Worm (Caenorhabditis elegans) whole organism, L1 larva: Measurements from ENCODE around the gene str-198.
A peak's percentile ranks its signal among the peaks of the same experiment; 100 is the strongest.

ENCODE experiments used
- C16A3.4 ChIP-seq: fragments of 150-350 bp; optimal IDR thresholded peaks from 2 replicates; lab custom pipeline; 2014; ENCODE audit warnings: missing biosample characterization, missing genetic modification characterization
- F16B12.6 ChIP-seq: fragments of 150-350 bp; optimal IDR thresholded peaks from 2 replicates; lab custom pipeline; 2014; ENCODE audit warnings: missing biosample characterization, missing genetic modification characterization
- blmp-1 ChIP-seq: fragments of 150-350 bp; optimal IDR thresholded peaks from 2 replicates; lab custom pipeline; 2014; ENCODE audit warnings: missing biosample characterization, missing genetic modification characterization
- ceh-63 ChIP-seq: fragments of 200-800 bp; sonication (Bioruptor generic); optimal IDR thresholded peaks from 2 replicates; lab custom pipeline; 2018; ENCODE audit warnings: mild to moderate bottlenecking, missing genetic modification characterization, missing compliant biosample characterization
- ceh-8 ChIP-seq: fragments of 200-800 bp; sonication (Bioruptor generic); optimal IDR thresholded peaks from 2 replicates; lab custom pipeline; 2018; ENCODE audit warnings: mild to moderate bottlenecking, missing genetic modification characterization, moderate library complexity, missing compliant biosample characterization
- ceh-82 ChIP-seq, 3 experiments: fragments of 150-350 bp in 1 of 3; sonication (generic microtip) in 2 of 3; optimal IDR thresholded peaks; 2 replicates each; lab custom pipeline; 2014 to 2017; ENCODE audit warnings: missing biosample characterization in 3 of 3, missing genetic modification characterization in 3 of 3
- ces-1 ChIP-seq: fragments of 150-350 bp; optimal IDR thresholded peaks from 2 replicates; lab custom pipeline; 2014; ENCODE audit warnings: missing biosample characterization, missing genetic modification reagents, missing genetic modification characterization
- dpl-1 ChIP-seq, 3 experiments: fragments of 150-350 bp in 2 of 3; sonication (generic microtip) in 1 of 3; optimal IDR thresholded peaks; 2 replicates each; lab custom pipeline; 2014 to 2017; ENCODE audit warnings: missing biosample characterization in 3 of 3, missing genetic modification characterization in 3 of 3, missing genetic modification reagents in 3 of 3
- dsc-1 ChIP-seq: sonication (generic microtip); optimal IDR thresholded peaks from 2 replicates; lab custom pipeline; 2016; ENCODE audit warnings: mild to moderate bottlenecking, missing genetic modification characterization, missing compliant biosample characterization
- efl-1 ChIP-seq, 4 experiments: fragments of 150-350 bp; optimal IDR thresholded peaks in 3 of 4; peaks in 1 of 4; 1 replicate in 1 of 4; 2 replicates in 3 of 4; lab custom pipeline; 2014; ENCODE audit warnings: missing biosample characterization in 2 of 4, missing genetic modification characterization in 2 of 4, missing genetic modification reagents in 2 of 4
- egl-27 ChIP-seq, 2 experiments: fragments of 150-350 bp in 1 of 2; sonication (generic microtip); optimal IDR thresholded peaks; 3 replicates each; lab custom pipeline; 2017 to 2018; ENCODE audit warnings: missing biosample characterization in 2 of 2, missing genetic modification characterization in 2 of 2, missing genetic modification reagents in 2 of 2
- elt-2 ChIP-seq: sonication (generic microtip); optimal IDR thresholded peaks from 2 replicates; lab custom pipeline; 2016; ENCODE audit warnings: missing genetic modification characterization, mild to moderate bottlenecking, inconsistent platforms, missing compliant biosample characterization, missing genetic modification reagents
- elt-3 ChIP-seq, 6 experiments: fragments of 150-350 bp in 1 of 6; sonication (generic microtip); optimal IDR thresholded peaks; 2 replicates each; lab custom pipeline; 2017 to 2018; ENCODE audit warnings: missing biosample characterization in 6 of 6, missing genetic modification characterization in 6 of 6, inconsistent platforms in 1 of 6
- fkh-8 ChIP-seq: sonication (generic microtip); optimal IDR thresholded peaks from 2 replicates; lab custom pipeline; 2016; ENCODE audit warnings: mild to moderate bottlenecking, missing genetic modification characterization, missing compliant biosample characterization
- fos-1 ChIP-seq: fragments of 150-350 bp; optimal IDR thresholded peaks from 2 replicates; lab custom pipeline; 2014; ENCODE audit warnings: missing biosample characterization, missing genetic modification characterization
- hlh-17 ChIP-seq: fragments of 200-800 bp; sonication (Bioruptor generic); optimal IDR thresholded peaks from 2 replicates; lab custom pipeline; 2018; ENCODE audit warnings: missing genetic modification characterization, mild to moderate bottlenecking, missing compliant biosample characterization, moderate library complexity, borderline replicate concordance
- hlh-4 ChIP-seq: sonication (generic microtip); optimal IDR thresholded peaks from 2 replicates; lab custom pipeline; 2016; ENCODE audit warnings: mild to moderate bottlenecking, missing genetic modification characterization, missing compliant biosample characterization
- isw-1 ChIP-seq: fragments of 200-800 bp; sonication (Bioruptor generic); IDR thresholded peaks from 2 replicates; pipeline ENCODE4 v1.3.6; 2022; ENCODE audit warnings: missing genetic modification characterization, missing compliant biosample characterization
- jun-1 ChIP-seq: fragments of 150-350 bp; optimal IDR thresholded peaks from 2 replicates; lab custom pipeline; 2014; ENCODE audit warnings: missing biosample characterization, missing genetic modification reagents, missing genetic modification characterization
- lin-14 ChIP-seq: fragments of 200-800 bp; sonication (Bioruptor generic); optimal IDR thresholded peaks from 2 replicates; lab custom pipeline; 2018; ENCODE audit warnings: mild to moderate bottlenecking, missing genetic modification characterization, moderate library complexity, missing compliant biosample characterization
- lin-35 ChIP-seq, 2 experiments: fragments of 150-350 bp; optimal IDR thresholded peaks; 2 replicates each; lab custom pipeline; 2014; ENCODE audit warnings: missing biosample characterization in 2 of 2, missing genetic modification characterization in 2 of 2, missing genetic modification reagents in 2 of 2
- lir-3 ChIP-seq: sonication (generic microtip); optimal IDR thresholded peaks from 2 replicates; lab custom pipeline; 2016; ENCODE audit warnings: mild to moderate bottlenecking, missing genetic modification characterization, moderate library complexity, missing compliant biosample characterization; ENCODE audit not compliant: poor library complexity
- lsy-2 ChIP-seq, 2 experiments: fragments of 150-350 bp; optimal IDR thresholded peaks; 2 replicates each; lab custom pipeline; 2014; ENCODE audit warnings: missing biosample characterization in 2 of 2, missing genetic modification characterization in 2 of 2
- mdl-1 ChIP-seq, 2 experiments: fragments of 150-350 bp; optimal IDR thresholded peaks; 2 replicates each; lab custom pipeline; 2014 to 2017; ENCODE audit warnings: missing biosample characterization in 2 of 2, missing genetic modification characterization in 2 of 2, inconsistent platforms in 1 of 2
- mep-1 ChIP-seq: fragments of 150-350 bp; optimal IDR thresholded peaks from 2 replicates; lab custom pipeline; 2014; ENCODE audit warnings: missing biosample characterization, missing genetic modification characterization
- nhr-11 ChIP-seq: fragments of 150-350 bp; optimal IDR thresholded peaks from 2 replicates; lab custom pipeline; 2014; ENCODE audit warnings: missing biosample characterization, missing genetic modification characterization
- nhr-12 ChIP-seq: sonication (generic microtip); optimal IDR thresholded peaks from 2 replicates; lab custom pipeline; 2017; ENCODE audit warnings: missing biosample characterization, missing genetic modification characterization
- nhr-19 ChIP-seq: fragments of 200-800 bp; sonication (Bioruptor generic); conservative IDR thresholded peaks from 2 replicates; pipeline ENCODE4 v1.3.6; 2022; ENCODE audit warnings: missing genetic modification characterization, missing compliant biosample characterization
- nhr-20 ChIP-seq: sonication (generic microtip); optimal IDR thresholded peaks from 2 replicates; lab custom pipeline; 2016; ENCODE audit warnings: mild to moderate bottlenecking, missing genetic modification characterization, missing compliant biosample characterization
- nhr-237 ChIP-seq: fragments of 150-350 bp; optimal IDR thresholded peaks from 2 replicates; lab custom pipeline; 2014; ENCODE audit warnings: missing biosample characterization, missing genetic modification characterization
- nhr-47 ChIP-seq: sonication (generic microtip); optimal IDR thresholded peaks from 2 replicates; lab custom pipeline; 2016; ENCODE audit warnings: mild to moderate bottlenecking, missing genetic modification characterization, moderate library complexity, missing compliant biosample characterization
- nhr-71 ChIP-seq: sonication (generic microtip); optimal IDR thresholded peaks from 2 replicates; lab custom pipeline; 2016; ENCODE audit warnings: mild to moderate bottlenecking, missing genetic modification characterization, moderate library complexity, missing compliant biosample characterization
- nhr-77 ChIP-seq: fragments of 150-350 bp; optimal IDR thresholded peaks from 2 replicates; lab custom pipeline; 2014; ENCODE audit warnings: missing biosample characterization, missing genetic modification characterization
- nhr-85 ChIP-seq: sonication (generic microtip); peaks from one replicate; lab custom pipeline; 2016; ENCODE audit warnings: missing genetic modification characterization, inconsistent platforms, missing compliant biosample characterization
- nhr-90 ChIP-seq: sonication (generic microtip); optimal IDR thresholded peaks from 2 replicates; lab custom pipeline; 2016; ENCODE audit warnings: mild to moderate bottlenecking, missing genetic modification characterization, missing compliant biosample characterization; ENCODE audit not compliant: poor library complexity
- pax-3 ChIP-seq: fragments of 200-800 bp; sonication (Bioruptor generic); optimal IDR thresholded peaks from 2 replicates; lab custom pipeline; 2018; ENCODE audit warnings: mild to moderate bottlenecking, missing genetic modification characterization, moderate library complexity, missing compliant biosample characterization
- rnt-1 ChIP-seq: sonication (generic microtip); optimal IDR thresholded peaks from 2 replicates; lab custom pipeline; 2016; ENCODE audit warnings: mild to moderate bottlenecking, missing genetic modification characterization, moderate library complexity, missing compliant biosample characterization
- skn-1 ChIP-seq: fragments of 150-350 bp; optimal IDR thresholded peaks from 2 replicates; lab custom pipeline; 2014; ENCODE audit warnings: missing biosample characterization, missing genetic modification characterization
- snpc-4 ChIP-seq: fragments of 150-350 bp; optimal IDR thresholded peaks from 2 replicates; lab custom pipeline; 2014; ENCODE audit warnings: missing biosample characterization, missing genetic modification characterization
- snu-23 ChIP-seq: sonication (generic microtip); optimal IDR thresholded peaks from 2 replicates; lab custom pipeline; 2016; ENCODE audit warnings: missing genetic modification characterization, missing compliant biosample characterization
- sox-4 ChIP-seq: sonication (generic microtip); optimal IDR thresholded peaks from 2 replicates; lab custom pipeline; 2016; ENCODE audit warnings: missing genetic modification characterization, missing compliant biosample characterization
- swsn-7 ChIP-seq: sonication (generic microtip); optimal IDR thresholded peaks from 2 replicates; lab custom pipeline; 2016; ENCODE audit warnings: missing genetic modification characterization, missing compliant biosample characterization
- tbx-2 ChIP-seq: sonication (generic microtip); optimal IDR thresholded peaks from 2 replicates; lab custom pipeline; 2016; ENCODE audit warnings: missing genetic modification characterization, missing compliant biosample characterization
- unc-86 ChIP-seq: sonication (generic microtip); optimal IDR thresholded peaks from 2 replicates; lab custom pipeline; 2016; ENCODE audit warnings: missing genetic modification characterization, missing compliant biosample characterization
- xbp-1 ChIP-seq: sonication (generic microtip); optimal IDR thresholded peaks from 2 replicates; lab custom pipeline; 2016; ENCODE audit warnings: missing genetic modification characterization, missing compliant biosample characterization
- ztf-4 ChIP-seq: fragments of 150-350 bp; optimal IDR thresholded peaks from 2 replicates; lab custom pipeline; 2014; ENCODE audit warnings: missing biosample characterization, missing genetic modification characterization

str-198 gene

DNA sequence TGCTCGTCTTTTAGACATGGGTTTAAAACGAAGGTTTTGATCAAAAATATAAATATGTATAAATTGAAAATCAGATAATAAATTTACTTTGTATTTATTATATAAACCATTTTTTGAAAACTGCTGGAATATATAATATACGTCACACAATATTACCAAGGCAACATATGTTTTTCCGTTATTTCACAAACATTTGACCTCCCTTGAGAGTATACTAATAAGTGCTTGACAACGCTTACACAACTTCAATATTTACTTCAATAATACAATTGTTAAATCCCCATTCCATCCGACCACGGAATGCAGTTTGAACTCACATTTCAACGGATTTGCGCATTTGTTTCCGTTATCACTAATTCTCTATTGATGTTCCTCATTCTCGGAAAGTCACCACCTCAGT, at the start of gene str-198:
Gene str-198 (plus strand): TSS at position 301 of the 400 bp plus-strand sequence.
- no peak for TF ChIP-seq nhr-19 (GFP tag; lab: Robert Waterston, UW)

ce11 chrV:16000433-16000832, 47.2 kb upstream of the str-198 start, which contains the start of gene nhr-50:
nhr-50 (minus strand) TSS chrV:16000631.
- TF ChIP-seq ceh-63 (GFP tag; lab: Kevin White, UChicago) = no peak
- peak; percentile 83 for TF ChIP-seq elt-2 (tag; lab: Kevin White, UChicago)
- peak; percentile 28 to 36 for TF ChIP-seq efl-1 (optimal IDR thresholded peaks at IDR 0.05; lab: Kevin White, UChicago)
- TF ChIP-seq efl-1 (GFP tag; optimal IDR thresholded peaks at IDR 0.05 in 1 of 2; lab: Kevin White, UChicago) = peak; percentile 15 to 95
- TF ChIP-seq F16B12.6 = no peak
- TF ChIP-seq tbx-2 (tag; lab: Kevin White, UChicago) = peak; percentile 11
- peak; percentile 70 for TF ChIP-seq nhr-20
- no peak; the same call in 1 of the 2 replicates for TF ChIP-seq nhr-19 (GFP tag; lab: Robert Waterston, UW)
- peak; percentile 10 for TF ChIP-seq rnt-1
- TF ChIP-seq hlh-17 (GFP tag; lab: Kevin White, UChicago) = no peak
- no peak for TF ChIP-seq lir-3 (tag; lab: Kevin White, UChicago)
- peak in 2 of 3 experiments; percentile 16 to 49 for TF ChIP-seq ceh-82 (tag; optimal IDR thresholded peaks at IDR 0.05; lab: Kevin White, UChicago)
- TF ChIP-seq unc-86 = no peak
- no peak for TF ChIP-seq nhr-11 (tag; lab: Kevin White, UChicago)
- peak; percentile 51 for TF ChIP-seq nhr-77 (tag; lab: Kevin White, UChicago)
- peak in 1 of 6 experiments; percentile 21 for TF ChIP-seq elt-3 (tag; optimal IDR thresholded peaks at IDR 0.05; lab: Kevin White, UChicago)
- no peak for TF ChIP-seq nhr-12 (tag; lab: Kevin White, UChicago)
- TF ChIP-seq fkh-8 = peak; percentile 88
- TF ChIP-seq snu-23 = peak; percentile 46
- peak; percentile 17 for TF ChIP-seq xbp-1
- peak; percentile 18 for TF ChIP-seq nhr-237 (tag; lab: Kevin White, UChicago)
- TF ChIP-seq swsn-7 (tag; lab: Kevin White, UChicago) = peak; percentile 36
- no peak for TF ChIP-seq dsc-1 (tag; lab: Kevin White, UChicago)
- TF ChIP-seq blmp-1 (tag; lab: Kevin White, UChicago) = peak; percentile 88
- peak; percentile 91 for TF ChIP-seq fos-1 (tag; lab: Kevin White, UChicago)
- peak; percentile 7 for TF ChIP-seq sox-4 (tag; lab: Kevin White, UChicago)
- TF ChIP-seq skn-1 (tag; lab: Kevin White, UChicago) = peak; percentile 69
- peak; percentile 25 for TF ChIP-seq mep-1 (tag; lab: Kevin White, UChicago)
- TF ChIP-seq ces-1 (GFP tag; lab: Kevin White, UChicago) = no peak
- peak; percentile 2 to 43 for TF ChIP-seq lsy-2 (tag; optimal IDR thresholded peaks at IDR 0.05; lab: Kevin White, UChicago)
- TF ChIP-seq nhr-47 (tag; lab: Kevin White, UChicago) = peak; percentile 61
- TF ChIP-seq isw-1 = no peak; the same call in 1 of the 2 replicates
- TF ChIP-seq nhr-90 = peak; percentile 36
- peak in 1 of 2 experiments; percentile 53 for TF ChIP-seq mdl-1 (tag; optimal IDR thresholded peaks at IDR 0.05; lab: Kevin White, UChicago)
- TF ChIP-seq hlh-4 (tag; lab: Kevin White, UChicago) = peak; percentile 80
- TF ChIP-seq C16A3.4 = no peak
- TF ChIP-seq lin-14 (GFP tag; lab: Kevin White, UChicago) = peak; percentile 84
- peak; percentile 38 for TF ChIP-seq ceh-8 (GFP tag; lab: Kevin White, UChicago)
- TF ChIP-seq dpl-1 (GFP tag; optimal IDR thresholded peaks at IDR 0.05; lab: Kevin White, UChicago) = peak in 1 of 3 experiments; percentile 30
- TF ChIP-seq snpc-4 (tag; lab: Kevin White, UChicago) = peak; percentile 5
- peak; percentile 13 to 27 for TF ChIP-seq lin-35 (GFP tag; optimal IDR thresholded peaks at IDR 0.05; lab: Kevin White, UChicago)
- peak; percentile 36 for TF ChIP-seq pax-3 (tag; lab: Kevin White, UChicago)
- TF ChIP-seq nhr-85 (tag; lab: Kevin White, UChicago) = peak; percentile 85
- peak in 1 of 2 experiments; percentile 26 for TF ChIP-seq egl-27 (tag; optimal IDR thresholded peaks at IDR 0.05; lab: Kevin White, UChicago)
- TF ChIP-seq nhr-71 = peak; percentile 81
- no peak for TF ChIP-seq ztf-4 (tag; lab: Kevin White, UChicago)
- TF ChIP-seq jun-1 (tag; lab: Kevin White, UChicago) = peak; percentile 93
